Worm (Caenorhabditis elegans): Measurements from ENCODE around the gene ttr-42.

ce11 chrX:2552210-2552674 is 25.3 kb upstream of the ttr-42 start, which contains the start of gene aat-3:
- TF ChIP-seq him-1 (tag; optimal IDR thresholded peaks at IDR 0.05), result no peak
- no peak for TF ChIP-seq W03F9.2 (tag; optimal IDR thresholded peaks at IDR 0.05)
- TF ChIP-seq dao-5 (tag; optimal IDR thresholded peaks at IDR 0.05), result no peak

All from whole organism, L4/young adult.